Fruit fly (Drosophila melanogaster): Measurements from ENCODE around the gene alpha-Est4.

alpha-Est4 gene

dm6 chr3R:7530184-7530821 lies 8.1 kb downstream of the alpha-Est4 start, which contains the start of the genes Rtnl2 and alphaTub84D (continued):
- peak; percentile 49 for TF ChIP-seq BEAF-32 (GFP tag; optimal IDR thresholded peaks at IDR 0.05)
- peak; percentile 57 for TF ChIP-seq CG30020 (tag; optimal IDR thresholded peaks at IDR 0.05)
- TF ChIP-seq kay (GFP tag; optimal IDR thresholded peaks at IDR 0.05), result no peak
- no peak for TF ChIP-seq slp2 (GFP tag; optimal IDR thresholded peaks at IDR 0.05)
- TF ChIP-seq cwo (GFP tag; optimal IDR thresholded peaks at IDR 0.05), result no peak
- peak; percentile 3 for TF ChIP-seq CG15479 (GFP tag; optimal IDR thresholded peaks at IDR 0.05)
- TF ChIP-seq Atf3 (GFP tag; optimal IDR thresholded peaks at IDR 0.05), result no peak
- no peak for TF ChIP-seq hb (GFP tag; IDR thresholded peaks at IDR 0.05; ENCODE audit: partially characterized antibody)
- no peak for TF ChIP-seq Dek (tag; optimal IDR thresholded peaks at IDR 0.05)
- peak; percentile 9 for TF ChIP-seq zen (tag; optimal IDR thresholded peaks at IDR 0.05)
- TF ChIP-seq CG15601 (tag; optimal IDR thresholded peaks at IDR 0.05), result no peak
- TF ChIP-seq Dp (GFP tag; optimal IDR thresholded peaks at IDR 0.05), result peak; percentile 79
- TF ChIP-seq CG13296 (GFP tag; optimal IDR thresholded peaks at IDR 0.05), result no peak
- peak; percentile 12 for TF ChIP-seq CG1603 (tag; optimal IDR thresholded peaks at IDR 0.05)
- no peak for TF ChIP-seq Dip2 (GFP tag; IDR thresholded peaks at IDR 0.05)
- TF ChIP-seq CG9797 (GFP tag; optimal IDR thresholded peaks at IDR 0.05), result peak; percentile 66
- no peak for TF ChIP-seq dpn (GFP tag; optimal IDR thresholded peaks at IDR 0.05)
- TF ChIP-seq kah (GFP tag; optimal IDR thresholded peaks at IDR 0.05), result no peak

DNA sequence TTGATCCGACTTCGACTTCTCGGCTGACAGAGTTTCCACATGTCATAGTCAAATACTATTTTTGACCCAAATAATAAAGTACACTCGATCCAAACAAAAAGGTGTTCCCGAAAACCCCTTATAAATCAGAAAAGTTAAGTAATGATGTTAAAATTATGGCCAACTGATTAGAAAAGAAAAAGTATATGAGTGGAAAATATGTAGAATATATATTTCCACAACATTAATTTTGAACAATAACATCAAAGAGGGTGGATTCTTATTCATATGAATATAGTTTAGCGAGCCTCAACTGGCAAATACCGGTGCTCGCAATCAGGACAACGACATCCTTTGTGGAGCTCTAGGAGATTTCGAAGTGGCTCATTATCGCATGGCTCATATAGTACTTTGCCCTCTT lies 9.7 kb downstream of the alpha-Est4 start, which contains the start of gene alpha-Est6:
Gene alpha-Est6, minus strand, starts transcription at position 101 of the 400 bp plus-strand sequence.
- TF ChIP-seq CG13624 (GFP tag; optimal IDR thresholded peaks at IDR 0.05), result no peak
- TF ChIP-seq Doc3 (GFP tag; IDR thresholded peaks at IDR 0.05; ENCODE audit: partially characterized antibody), result no peak
- no peak for TF ChIP-seq CG6813 (GFP tag; optimal IDR thresholded peaks at IDR 0.05)
- TF ChIP-seq hkb (optimal IDR thresholded peaks at IDR 0.05), result no peak
- TF ChIP-seq hkb (GFP tag; IDR thresholded peaks at IDR 0.05), result no peak
- no peak for TF ChIP-seq CG32772 (GFP tag; IDR thresholded peaks at IDR 0.05)
- TF ChIP-seq her (GFP tag; optimal IDR thresholded peaks at IDR 0.05), result no peak
- no peak for TF ChIP-seq CG17568 (GFP tag; optimal IDR thresholded peaks at IDR 0.05)

dm6 chr3R:7524160-7524559 lies 14.3 kb downstream of the alpha-Est4 start:
- TF ChIP-seq CG13287 (GFP tag; IDR thresholded peaks at IDR 0.05; ENCODE audit: partially characterized antibody), result no peak
- TF ChIP-seq mirr (GFP tag; optimal IDR thresholded peaks at IDR 0.05), result peak; percentile 37
- TF ChIP-seq CG9817 (tag; optimal IDR thresholded peaks at IDR 0.05), result no peak
- peak; percentile 5 for TF ChIP-seq exex (tag; optimal IDR thresholded peaks at IDR 0.05)
- TF ChIP-seq BEAF-32 (GFP tag; optimal IDR thresholded peaks at IDR 0.05), result no peak
- TF ChIP-seq CTCF (GFP tag; optimal IDR thresholded peaks at IDR 0.05), result peak; percentile 9
- no peak for TF ChIP-seq Sry-δ (GFP tag; optimal IDR thresholded peaks at IDR 0.05)
- no peak for TF ChIP-seq tin (GFP tag; optimal IDR thresholded peaks at IDR 0.05)
- TF ChIP-seq dati (GFP tag; IDR thresholded peaks at IDR 0.05), result no peak
- TF ChIP-seq nau (GFP tag; optimal IDR thresholded peaks at IDR 0.05), result no peak
- no peak for TF ChIP-seq CG9727 (GFP tag; optimal IDR thresholded peaks at IDR 0.05)
- no peak for TF ChIP-seq CG4328 (GFP tag; optimal IDR thresholded peaks at IDR 0.05)
- no peak for TF ChIP-seq zen2 (GFP tag; IDR thresholded peaks at IDR 0.05; ENCODE audit: partially characterized antibody)
- TF ChIP-seq ham (GFP tag; IDR thresholded peaks at IDR 0.05), result no peak
- no peak for TF ChIP-seq CG10267 (tag; optimal IDR thresholded peaks at IDR 0.05)
- peak; percentile 4 for TF ChIP-seq CG17568 (GFP tag; optimal IDR thresholded peaks at IDR 0.05)
- TF ChIP-seq ERR (GFP tag; optimal IDR thresholded peaks at IDR 0.05), result no peak
- TF ChIP-seq CG17612 (GFP tag; IDR thresholded peaks at IDR 0.05), result no peak
- TF ChIP-seq gsb-n (tag; optimal IDR thresholded peaks at IDR 0.05), result no peak
- no peak for TF ChIP-seq jumu (GFP tag; optimal IDR thresholded peaks at IDR 0.05)
- TF ChIP-seq sob (GFP tag; IDR thresholded peaks at IDR 0.05), result no peak
- TF ChIP-seq trh (GFP tag; optimal IDR thresholded peaks at IDR 0.05), result no peak
- no peak for TF ChIP-seq CG2712 (tag; optimal IDR thresholded peaks at IDR 0.05)
- no peak for TF ChIP-seq ken (GFP tag; IDR thresholded peaks at IDR 0.05)
- no peak for TF ChIP-seq kay (GFP tag; optimal IDR thresholded peaks at IDR 0.05)
- no peak for TF ChIP-seq zfh2 (GFP tag; optimal IDR thresholded peaks at IDR 0.05)

Data from whole organism, embryonic.